Fruit fly (Drosophila melanogaster) whole organism, embryonic: ENCODE data around the gene Sirt6.

Experiments used
- ATbp ChIP-seq: fragments of 200-800 bp; sonication (Bioruptor generic); optimal IDR thresholded peaks from 2 replicates; lab custom pipeline; 2017; ENCODE audit warnings: missing biosample characterization, mild to moderate bottlenecking, missing genetic modification characterization, missing genetic modification reagents
- CG10462 ChIP-seq: fragments of 200-800 bp; sonication (Bioruptor generic); optimal IDR thresholded peaks from 2 replicates; lab custom pipeline; 2016; ENCODE audit warnings: missing biosample characterization, missing genetic modification characterization
- CG11695 ChIP-seq: fragments of 200-800 bp; sonication (Bioruptor generic); IDR thresholded peaks from 3 replicates; pipeline ENCODE4 v1.3.6; 2022; ENCODE audit warnings: missing biosample characterization, missing genetic modification characterization
- CG12769 ChIP-seq: fragments of 200-800 bp; sonication (Bioruptor generic); optimal IDR thresholded peaks from 2 replicates; lab custom pipeline; 2019; ENCODE audit warnings: missing biosample characterization, mild to moderate bottlenecking, missing genetic modification characterization, moderate library complexity
- CG16863 ChIP-seq: fragments of 200-800 bp; sonication (Bioruptor generic); optimal IDR thresholded peaks from 3 replicates; lab custom pipeline; 2016; ENCODE audit warnings: missing biosample characterization, missing genetic modification characterization
- CG17385 ChIP-seq: fragments of 200-800 bp; sonication (Bioruptor generic); optimal IDR thresholded peaks from 3 replicates; lab custom pipeline; 2018; ENCODE audit warnings: missing biosample characterization, mild to moderate bottlenecking, missing genetic modification characterization
- CG17802 ChIP-seq: fragments of 200-800 bp; sonication (Bioruptor generic); optimal IDR thresholded peaks from 2 replicates; lab custom pipeline; 2018; ENCODE audit warnings: missing biosample characterization, mild to moderate bottlenecking, missing genetic modification characterization, moderate library complexity
- CG17829 ChIP-seq: fragments of 200-800 bp; optimal IDR thresholded peaks from 2 replicates; lab custom pipeline; 2019; ENCODE audit warnings: missing biosample characterization, mild to moderate bottlenecking, missing genetic modification characterization, moderate library complexity
- CG1832 ChIP-seq: fragments of 200-800 bp; sonication (Bioruptor generic); optimal IDR thresholded peaks from 2 replicates; lab custom pipeline; 2017; ENCODE audit warnings: missing biosample characterization, mild to moderate bottlenecking, missing genetic modification characterization, inconsistent platforms
- CG18599 ChIP-seq: fragments of 200-800 bp; sonication (Bioruptor generic); optimal IDR thresholded peaks from 3 replicates; lab custom pipeline; 2017; ENCODE audit warnings: missing biosample characterization, missing genetic modification characterization, mild to moderate bottlenecking, moderate library complexity, missing genetic modification reagents
- CG2202 ChIP-seq: fragments of 200-800 bp; sonication (Bioruptor generic); optimal IDR thresholded peaks from 2 replicates; lab custom pipeline; 2018; ENCODE audit warnings: missing biosample characterization, mild to moderate bottlenecking, missing genetic modification characterization
- CG3407 ChIP-seq: fragments of 200-800 bp; sonication (Bioruptor generic); optimal IDR thresholded peaks from 2 replicates; lab custom pipeline; 2018; ENCODE audit warnings: missing biosample characterization, mild to moderate bottlenecking, missing genetic modification characterization
- CG3995 ChIP-seq: fragments of 200-800 bp; sonication (Bioruptor generic); optimal IDR thresholded peaks from 3 replicates; lab custom pipeline; 2016; ENCODE audit warnings: missing biosample characterization, missing genetic modification characterization
- CG4707 ChIP-seq: fragments of 200-800 bp; sonication (Bioruptor generic); optimal IDR thresholded peaks from 2 replicates; lab custom pipeline; 2018; ENCODE audit warnings: missing biosample characterization, mild to moderate bottlenecking, missing genetic modification characterization, moderate library complexity
- CG6254 ChIP-seq: fragments of 200-800 bp; sonication (Bioruptor generic); optimal IDR thresholded peaks from 3 replicates; lab custom pipeline; 2017; ENCODE audit warnings: mild to moderate bottlenecking, missing biosample characterization, missing genetic modification reagents, missing genetic modification characterization
- CG8281 ChIP-seq: fragments of 200-800 bp; sonication (Bioruptor generic); optimal IDR thresholded peaks from 2 replicates; lab custom pipeline; 2018; ENCODE audit warnings: missing biosample characterization, mild to moderate bottlenecking, missing genetic modification characterization, moderate library complexity
- CG8290 ChIP-seq, 3 experiments: fragments of 200-800 bp; sonication (Bioruptor generic); optimal IDR thresholded peaks; 2 replicates each; lab custom pipeline; 2016 to 2019; ENCODE audit warnings: missing biosample characterization in 3 of 3, missing genetic modification characterization in 3 of 3, mild to moderate bottlenecking in 2 of 3, moderate library complexity in 1 of 3
- CG9727 ChIP-seq: fragments of 200-800 bp; sonication (Bioruptor generic); optimal IDR thresholded peaks from 3 replicates; lab custom pipeline; 2017; ENCODE audit warnings: missing biosample characterization, mild to moderate bottlenecking, missing genetic modification characterization
- CHES-1-like ChIP-seq: fragments of 200-800 bp; sonication (Bioruptor generic); optimal IDR thresholded peaks from 2 replicates; lab custom pipeline; 2016; ENCODE audit warnings: missing biosample characterization, missing genetic modification characterization
- Camta ChIP-seq: fragments of 200-800 bp; sonication (Bioruptor generic); optimal IDR thresholded peaks from 2 replicates; lab custom pipeline; 2016; ENCODE audit warnings: missing biosample characterization, missing genetic modification characterization
- Chrac-16 ChIP-seq: fragments of 200-800 bp; sonication (Bioruptor generic); optimal IDR thresholded peaks from 3 replicates; lab custom pipeline; 2016; ENCODE audit warnings: missing biosample characterization, missing genetic modification characterization
- Dll ChIP-seq: fragments of 200-800 bp; sonication (Bioruptor generic); IDR thresholded peaks from 4 replicates; pipeline ENCODE4 v1.3.6; 2022; ENCODE audit warnings: missing biosample characterization, missing genetic modification characterization; ENCODE audit not compliant: partially characterized antibody
- Dp ChIP-seq: fragments of 200-800 bp; sonication (Bioruptor generic); optimal IDR thresholded peaks from 2 replicates; lab custom pipeline; 2018; ENCODE audit warnings: missing biosample characterization, mild to moderate bottlenecking, missing genetic modification characterization, moderate library complexity
- Dref ChIP-seq: fragments of 200-800 bp; sonication (Bioruptor generic); IDR thresholded peaks from 2 replicates; pipeline ENCODE4 v1.3.6; 2022; ENCODE audit warnings: missing biosample characterization, missing genetic modification characterization
- Gsc ChIP-seq: fragments of 200-800 bp; sonication (Bioruptor generic); IDR thresholded peaks from 2 replicates; pipeline ENCODE4 v1.3.6; 2022; ENCODE audit warnings: missing biosample characterization, missing genetic modification characterization
- Hr51 ChIP-seq, 2 experiments: fragments of 200-800 bp; sonication (Bioruptor generic); optimal IDR thresholded peaks; 2 replicates in 1 of 2; 3 replicates in 1 of 2; lab custom pipeline; 2016 to 2018; ENCODE audit warnings: missing biosample characterization in 2 of 2, missing genetic modification characterization in 2 of 2, mild to moderate bottlenecking in 1 of 2, moderate library complexity in 1 of 2
- Kr ChIP-seq: fragments of 200-800 bp; sonication (Bioruptor generic); optimal IDR thresholded peaks from 2 replicates; lab custom pipeline; 2017; ENCODE audit warnings: missing biosample characterization, mild to moderate bottlenecking, missing genetic modification characterization
- Lim3 ChIP-seq: fragments of 200-800 bp; sonication (Bioruptor generic); IDR thresholded peaks from 2 replicates; pipeline ENCODE4 v1.3.6; 2022; ENCODE audit warnings: missing biosample characterization, missing genetic modification characterization
- Max ChIP-seq: fragments of 200-800 bp; sonication (Bioruptor generic); optimal IDR thresholded peaks from 2 replicates; lab custom pipeline; 2016; ENCODE audit warnings: missing biosample characterization, mild to moderate bottlenecking, missing genetic modification characterization
- Med ChIP-seq: fragments of 200-800 bp; sonication (Bioruptor generic); peaks from one replicate; lab custom pipeline; 2016; ENCODE audit warnings: missing biosample characterization, missing genetic modification characterization, mild to moderate bottlenecking, inconsistent platforms, moderate library complexity
- NC2α ChIP-seq: fragments of 200-800 bp; sonication (Bioruptor generic); optimal IDR thresholded peaks from 2 replicates; lab custom pipeline; 2016; ENCODE audit warnings: missing biosample characterization, missing genetic modification characterization
- NK7.1 ChIP-seq: fragments of 200-800 bp; sonication (Bioruptor generic); optimal IDR thresholded peaks from 3 replicates; lab custom pipeline; 2016; ENCODE audit warnings: missing biosample characterization, missing genetic modification characterization
- Sin3A ChIP-seq: fragments of >200 bp; optimal IDR thresholded peaks from 2 replicates; lab custom pipeline; 2018
- Sry-β ChIP-seq: fragments of 200-800 bp; sonication (Bioruptor generic); optimal IDR thresholded peaks from 2 replicates; lab custom pipeline; 2018; ENCODE audit warnings: missing biosample characterization, mild to moderate bottlenecking, missing genetic modification characterization, moderate library complexity
- aop ChIP-seq: fragments of 200-800 bp; sonication (Bioruptor generic); IDR thresholded peaks from 2 replicates; pipeline ENCODE4 v1.3.6; 2022; ENCODE audit warnings: missing biosample characterization, missing genetic modification characterization
- ap ChIP-seq: fragments of 200-800 bp; sonication (Bioruptor generic); IDR thresholded peaks from 2 replicates; pipeline ENCODE4 v1.3.6; 2022; ENCODE audit warnings: missing biosample characterization, missing genetic modification characterization
- ase ChIP-seq: fragments of 200-800 bp; sonication (Bioruptor generic); IDR thresholded peaks from 3 replicates; pipeline ENCODE4 v1.3.6; 2022; ENCODE audit warnings: missing biosample characterization, missing genetic modification characterization
- cg ChIP-seq: fragments of 200-800 bp; sonication (Bioruptor generic); optimal IDR thresholded peaks from 3 replicates; lab custom pipeline; 2019; ENCODE audit warnings: missing biosample characterization, mild to moderate bottlenecking, missing genetic modification characterization, moderate library complexity
- dimm ChIP-seq: fragments of 200-800 bp; sonication (Bioruptor generic); IDR thresholded peaks from 2 replicates; pipeline ENCODE4 v1.3.6; 2022; ENCODE audit warnings: missing biosample characterization, missing genetic modification characterization
- dpn ChIP-seq, 2 experiments: fragments of 200-800 bp; sonication (Bioruptor generic); optimal IDR thresholded peaks; 3 replicates each; lab custom pipeline; 2016; ENCODE audit warnings: missing biosample characterization in 2 of 2, missing genetic modification characterization in 2 of 2
- exex ChIP-seq: fragments of 200-800 bp; sonication (Bioruptor generic); optimal IDR thresholded peaks from 4 replicates; lab custom pipeline; 2018; ENCODE audit warnings: missing biosample characterization, mild to moderate bottlenecking, missing genetic modification characterization, moderate library complexity
- gce ChIP-seq: fragments of 200-800 bp; sonication (Bioruptor generic); IDR thresholded peaks from 3 replicates; pipeline ENCODE4 v1.3.6; 2022; ENCODE audit warnings: missing biosample characterization, missing genetic modification characterization
- hth ChIP-seq: fragments of >200 bp; optimal IDR thresholded peaks from 2 replicates; lab custom pipeline; 2017; ENCODE audit warnings: inconsistent platforms
- insv ChIP-seq, 2 experiments: fragments of 200-800 bp; sonication (Bioruptor generic); optimal IDR thresholded peaks; 3 replicates each; lab custom pipeline; 2016 to 2018; ENCODE audit warnings: missing biosample characterization in 2 of 2, missing genetic modification characterization in 2 of 2
- kni ChIP-seq: fragments of 200-800 bp; sonication (Bioruptor generic); optimal IDR thresholded peaks from 3 replicates; lab custom pipeline; 2017; ENCODE audit warnings: mild to moderate bottlenecking, missing biosample characterization, missing genetic modification reagents, missing genetic modification characterization
- pb ChIP-seq: fragments of 200-800 bp; sonication (Bioruptor generic); optimal IDR thresholded peaks from 3 replicates; lab custom pipeline; 2016; ENCODE audit warnings: missing biosample characterization, missing genetic modification characterization
- salm ChIP-seq: fragments of 200-800 bp; sonication (Bioruptor generic); optimal IDR thresholded peaks from 2 replicates; lab custom pipeline; 2018; ENCODE audit warnings: missing biosample characterization, mild to moderate bottlenecking, missing genetic modification characterization
- sd ChIP-seq: fragments of 200-800 bp; sonication (Bioruptor generic); optimal IDR thresholded peaks from 3 replicates; lab custom pipeline; 2018; ENCODE audit warnings: missing biosample characterization, mild to moderate bottlenecking, missing genetic modification characterization, moderate library complexity
- sens ChIP-seq: fragments of 200-800 bp; sonication (Bioruptor generic); peaks from one replicate; lab custom pipeline; 2016; ENCODE audit warnings: missing biosample characterization, missing genetic modification characterization
- tio ChIP-seq: fragments of 200-800 bp; sonication (Bioruptor generic); optimal IDR thresholded peaks from 2 replicates; lab custom pipeline; 2017; ENCODE audit warnings: missing biosample characterization, missing genetic modification characterization, inconsistent platforms

Gene Sirt6

dm6 chr3R:10264601-10265421 is 3.2 kb upstream of the Sirt6 start (continued):
- TF ChIP-seq CHES-1-like (GFP tag; lab: Kevin White, UChicago) (no peak), sens (GFP tag; lab: Kevin White, UChicago) (peak; percentile 77), Camta (GFP tag; lab: Kevin White, UChicago) (no peak), Dll (GFP tag; lab: Robert Waterston, UW) (no peak), Chrac-16 (GFP tag; lab: Kevin White, UChicago) (no peak), CG3995 (GFP tag; lab: Kevin White, UChicago) (no peak), sd (tag; lab: Kevin White, UChicago) (peak; percentile 22), NK7.1 (no peak), gce (GFP tag; lab: Robert Waterston, UW) (no peak), Med (GFP tag; lab: Kevin White, UChicago) (peak; percentile 69), Dp (GFP tag; lab: Kevin White, UChicago) (no peak), cg (GFP tag; lab: Kevin White, UChicago) (peak; percentile 90), Gsc (no peak), dpn (GFP tag; optimal IDR thresholded peaks at IDR 0.05; lab: Kevin White, UChicago) (no peak), CG16863 (GFP tag; lab: Kevin White, UChicago) (no peak), CG17802 (no peak), salm (tag; lab: Kevin White, UChicago) (peak; percentile 6), CG3407 (GFP tag; lab: Kevin White, UChicago) (no peak), pb (GFP tag; lab: Kevin White, UChicago) (no peak), kni (peak; percentile 66), aop (GFP tag; lab: Robert Waterston, UW) (no peak), tio (GFP tag; lab: Kevin White, UChicago) (no peak), CG4707 (GFP tag; lab: Kevin White, UChicago) (no peak), Sin3A (lab: Kevin White, UChicago) (no peak), ATbp (no peak), hth (lab: Kevin White, UChicago) (no peak), CG6254 (GFP tag; lab: Kevin White, UChicago) (no peak), CG17829 (tag; lab: Kevin White, UChicago) (no peak), Sry-β (GFP tag; lab: Kevin White, UChicago) (no peak), dimm (GFP tag; lab: Robert Waterston, UW) (no peak), Max (GFP tag; lab: Kevin White, UChicago) (no peak), ap (GFP tag; lab: Robert Waterston, UW) (no peak), CG10462 (GFP tag; lab: Kevin White, UChicago) (no peak), exex (tag; lab: Kevin White, UChicago) (peak; percentile 68), CG2202 (tag; lab: Kevin White, UChicago) (no peak), NC2α (GFP tag; lab: Kevin White, UChicago) (no peak), CG9727 (GFP tag; lab: Kevin White, UChicago) (no peak), CG17385 (GFP tag; lab: Kevin White, UChicago) (peak; percentile 87), ase (no peak), Hr51 (GFP tag; optimal IDR thresholded peaks at IDR 0.05; lab: Kevin White, UChicago) (no peak), CG12769 (tag; lab: Kevin White, UChicago) (no peak), insv (GFP tag; optimal IDR thresholded peaks at IDR 0.05; lab: Kevin White, UChicago) (peak; percentile 81 to 97), CG8281 (tag; lab: Kevin White, UChicago) (peak; percentile 31), CG8290 (GFP tag; optimal IDR thresholded peaks at IDR 0.05; lab: Kevin White, UChicago) (no peak), CG8290 (tag; optimal IDR thresholded peaks at IDR 0.05; lab: Kevin White, UChicago) (no peak), CG18599 (GFP tag; lab: Kevin White, UChicago) (no peak), CG1832 (GFP tag; lab: Kevin White, UChicago) (peak; percentile 12), Dref (no peak), Lim3 (GFP tag; lab: Robert Waterston, UW) (no peak), Kr (GFP tag; lab: Kevin White, UChicago) (no peak), CG11695 (no peak)
